Worm (Caenorhabditis elegans) whole organism, L4 larva: ENCODE measurements around the gene F43G6.17.

Experiments used
- aly-2 ChIP-seq: sonication (generic microtip); optimal IDR thresholded peaks from 2 replicates; lab custom pipeline; 2018; ENCODE audit warnings: missing biosample characterization, missing genetic modification characterization
- ama-1 ChIP-seq: fragments of 150-350 bp; optimal IDR thresholded peaks from 2 replicates; lab custom pipeline; 2014; ENCODE audit warnings: inconsistent platforms, mixed read lengths
- ceh-28 ChIP-seq: fragments of 150-350 bp; optimal IDR thresholded peaks from 2 replicates; lab custom pipeline; 2014; ENCODE audit warnings: missing biosample characterization, missing genetic modification reagents, missing genetic modification characterization
- daf-16 ChIP-seq, 3 experiments: sonication (generic microtip); optimal IDR thresholded peaks; 2 replicates each; lab custom pipeline; 2016 to 2017; ENCODE audit warnings: missing genetic modification characterization in 3 of 3, missing genetic modification reagents in 3 of 3, mild to moderate bottlenecking in 2 of 3, missing compliant biosample characterization in 2 of 3, missing biosample characterization in 1 of 3, moderate library complexity in 1 of 3
- fkh-10 ChIP-seq: fragments of 150-350 bp; optimal IDR thresholded peaks from 2 replicates; lab custom pipeline; 2014; ENCODE audit warnings: missing biosample characterization, missing genetic modification reagents, missing genetic modification characterization
- hlh-11 ChIP-seq: fragments of 200-800 bp; sonication (Bioruptor generic); optimal IDR thresholded peaks from 2 replicates; lab custom pipeline; 2018; ENCODE audit warnings: mild to moderate bottlenecking, missing genetic modification characterization, missing compliant biosample characterization
- lin-39 ChIP-seq: fragments of 150-350 bp; optimal IDR thresholded peaks from 2 replicates; lab custom pipeline; 2014; ENCODE audit warnings: missing biosample characterization, missing genetic modification reagents, missing genetic modification characterization
- nhr-77 ChIP-seq: fragments of 150-350 bp; optimal IDR thresholded peaks from 2 replicates; lab custom pipeline; 2014; ENCODE audit warnings: missing biosample characterization, missing genetic modification characterization
- php-3 ChIP-seq: fragments of 200-800 bp; sonication (Bioruptor generic); IDR thresholded peaks from 2 replicates; pipeline ENCODE4 v1.3.6; 2022; ENCODE audit warnings: missing genetic modification reagents, missing genetic modification characterization, missing compliant biosample characterization
- snpc-4 ChIP-seq: fragments of 150-350 bp; optimal IDR thresholded peaks from 2 replicates; lab custom pipeline; 2014; ENCODE audit warnings: missing biosample characterization, missing genetic modification characterization
- zag-1 ChIP-seq: fragments of 150-350 bp; optimal IDR thresholded peaks from 2 replicates; lab custom pipeline; 2014; ENCODE audit warnings: missing biosample characterization, missing genetic modification characterization

- TF ChIP-seq fkh-10 (GFP tag; lab: Kevin White, UChicago): no peak
- TF ChIP-seq php-3: no peak
- no peak for TF ChIP-seq ama-1 (lab: Kevin White, UChicago)
- TF ChIP-seq ceh-28 (tag; lab: Kevin White, UChicago): no peak
- no peak for TF ChIP-seq lin-39 (tag; lab: Kevin White, UChicago)
- TF ChIP-seq zag-1 (tag; lab: Kevin White, UChicago): no peak
- TF ChIP-seq aly-2: no peak
- TF ChIP-seq hlh-11 (tag; lab: Kevin White, UChicago): no peak
- no peak for TF ChIP-seq daf-16 (GFP tag; optimal IDR thresholded peaks at IDR 0.05; lab: Kevin White, UChicago)
- TF ChIP-seq daf-16 (tag; optimal IDR thresholded peaks at IDR 0.05; lab: Kevin White, UChicago): no peak
- no peak for TF ChIP-seq nhr-77
- TF ChIP-seq snpc-4: no peak
Observed at ce11 chrII:11823566-11824308, 21.2 kb downstream of the F43G6.17 start, which contains the start of gene Y6D1A.1.
